Fruit fly (Drosophila melanogaster): Measurements from ENCODE around the gene tkv.

tkv gene

dm6 chr2L:5292977-5293513 is 21.9 kb upstream of the tkv start (continued):
- TF ChIP-seq toy (GFP tag; IDR thresholded peaks at IDR 0.05): no peak
- TF ChIP-seq cas (GFP tag; IDR thresholded peaks at IDR 0.05): no peak
- peak; percentile 78 for TF ChIP-seq CG11695 (GFP tag; IDR thresholded peaks at IDR 0.05)
- TF ChIP-seq en (GFP tag; optimal IDR thresholded peaks at IDR 0.05): peak; percentile 55
- peak; percentile 13 for TF ChIP-seq CTCF (GFP tag; optimal IDR thresholded peaks at IDR 0.05)
- TF ChIP-seq so (GFP tag; IDR thresholded peaks at IDR 0.05): peak; percentile 46; the same call in 1 of the 3 replicates
- peak; percentile 60 for TF ChIP-seq Hr3 (GFP tag; optimal IDR thresholded peaks at IDR 0.05)
- no peak for TF ChIP-seq h (optimal IDR thresholded peaks at IDR 0.05)
- peak; percentile 32 for TF ChIP-seq CG30431 (GFP tag; optimal IDR thresholded peaks at IDR 0.05)
- TF ChIP-seq MBD-R2 (GFP tag; IDR thresholded peaks at IDR 0.05): no peak
- no peak for TF ChIP-seq CG4730 (GFP tag; IDR thresholded peaks at IDR 0.05)
- peak; percentile 28 for TF ChIP-seq fd102C (GFP tag; optimal IDR thresholded peaks at IDR 0.05)
- no peak for TF ChIP-seq Gsc (GFP tag; IDR thresholded peaks at IDR 0.05)
- peak; percentile 32 for TF ChIP-seq CG4328 (GFP tag; optimal IDR thresholded peaks at IDR 0.05)
- no peak for TF ChIP-seq mirr (GFP tag; optimal IDR thresholded peaks at IDR 0.05)
- TF ChIP-seq CG8290 (GFP tag; optimal IDR thresholded peaks at IDR 0.05): peak; percentile 68
- peak; percentile 36 to 58 for TF ChIP-seq CG8290 (tag; optimal IDR thresholded peaks at IDR 0.05)
- TF ChIP-seq Atf6 (GFP tag; IDR thresholded peaks at IDR 0.05): no peak
- TF ChIP-seq crol (GFP tag; IDR thresholded peaks at IDR 0.05): peak; percentile 51; the same call in 1 of the 2 replicates
- peak; percentile 80 for TF ChIP-seq vvl (GFP tag; IDR thresholded peaks at IDR 0.05)
- no peak for TF ChIP-seq zfh2 (GFP tag; optimal IDR thresholded peaks at IDR 0.05)
- peak; percentile 60 for TF ChIP-seq E2f1 (GFP tag; IDR thresholded peaks at IDR 0.05)
- TF ChIP-seq Nf-YB (GFP tag; optimal IDR thresholded peaks at IDR 0.05): peak; percentile 78
- peak; percentile 58 for TF ChIP-seq jumu (GFP tag; optimal IDR thresholded peaks at IDR 0.05)
- peak; percentile 55 for TF ChIP-seq CG5245 (GFP tag; optimal IDR thresholded peaks at IDR 0.05)
- TF ChIP-seq bcd (GFP tag; optimal IDR thresholded peaks at IDR 0.05): peak; percentile 62
- no peak for TF ChIP-seq pfk (GFP tag; optimal IDR thresholded peaks at IDR 0.05)
- TF ChIP-seq CG17612 (GFP tag; IDR thresholded peaks at IDR 0.05): no peak
- TF ChIP-seq sisA (GFP tag; IDR thresholded peaks at IDR 0.05): peak; percentile 66
- peak; percentile 88 for TF ChIP-seq Drgx (GFP tag; IDR thresholded peaks at IDR 0.05)
- TF ChIP-seq CG15011 (GFP tag; optimal IDR thresholded peaks at IDR 0.05): peak; percentile 67
- peak; percentile 33 for TF ChIP-seq CG30020 (tag; optimal IDR thresholded peaks at IDR 0.05)
- TF ChIP-seq ato (GFP tag; IDR thresholded peaks at IDR 0.05; ENCODE audit: partially characterized antibody): no peak
- TF ChIP-seq Vsx1 (GFP tag; optimal IDR thresholded peaks at IDR 0.05): peak; percentile 62
- TF ChIP-seq Fer2 (tag; optimal IDR thresholded peaks at IDR 0.05): no peak
- TF ChIP-seq CG10209 (GFP tag; optimal IDR thresholded peaks at IDR 0.05): peak; percentile 64
- TF ChIP-seq ftz-f1 (GFP tag; optimal IDR thresholded peaks at IDR 0.05): peak; percentile 72
- TF ChIP-seq dan (GFP tag; IDR thresholded peaks at IDR 0.05): no peak
- TF ChIP-seq CG3407 (GFP tag; optimal IDR thresholded peaks at IDR 0.05): peak; percentile 79
- peak; percentile 55 for TF ChIP-seq Six4 (GFP tag; optimal IDR thresholded peaks at IDR 0.05)
- peak; percentile 77 for TF ChIP-seq Ssrp (tag; optimal IDR thresholded peaks at IDR 0.05)
- peak; percentile 72 for TF ChIP-seq CG4820 (GFP tag; optimal IDR thresholded peaks at IDR 0.05)
- TF ChIP-seq grau (tag; optimal IDR thresholded peaks at IDR 0.05): peak; percentile 65
- TF ChIP-seq CG15601 (tag; optimal IDR thresholded peaks at IDR 0.05): peak; percentile 84
- peak; percentile 54 for TF ChIP-seq CG32772 (GFP tag; IDR thresholded peaks at IDR 0.05)
- TF ChIP-seq Mrtf (GFP tag; IDR thresholded peaks at IDR 0.05): peak; percentile 31; the same call in 1 of the 3 replicates
- TF ChIP-seq yki (optimal IDR thresholded peaks at IDR 0.05): peak; percentile 31
- no peak for TF ChIP-seq unc-4 (GFP tag; IDR thresholded peaks at IDR 0.05; ENCODE audit: partially characterized antibody)
- peak; percentile 83 for TF ChIP-seq CG33557 (GFP tag; optimal IDR thresholded peaks at IDR 0.05)
- peak; percentile 30 for TF ChIP-seq Antp (GFP tag; optimal IDR thresholded peaks at IDR 0.05)
- TF ChIP-seq pho (GFP tag; optimal IDR thresholded peaks at IDR 0.05): no peak
- peak; percentile 79 for TF ChIP-seq Camta (GFP tag; optimal IDR thresholded peaks at IDR 0.05)
- TF ChIP-seq CG8388 (GFP tag; optimal IDR thresholded peaks at IDR 0.05): peak; percentile 85
